Worm (Caenorhabditis elegans) whole organism, midembryonic: ENCODE data around the gene rpi-2.

ENCODE experiments used
- flt-1 ChIP-seq: fragments of 200-800 bp; sonication (Bioruptor generic); IDR thresholded peaks from 2 replicates; pipeline ENCODE4 v1.3.6; 2022; ENCODE audit warnings: missing genetic modification characterization, missing compliant biosample characterization
- klf-2 ChIP-seq: fragments of 200-800 bp; sonication (Bioruptor generic); conservative IDR thresholded peaks from 2 replicates; pipeline ENCODE4 v1.3.6; 2022; ENCODE audit warnings: missing genetic modification reagents, missing genetic modification characterization, missing compliant biosample characterization

- TF ChIP-seq klf-2 (GFP tag; lab: Robert Waterston, UW) (no peak), flt-1 (no peak)
Observed at ce11 chrIV:1725888-1726287, 14.8 kb downstream of the rpi-2 start, which contains the start of gene K08D12.8.
